Worm (Caenorhabditis elegans): ENCODE measurements around the gene sqt-3.

sqt-3 gene

ce11 chrV:12357632-12358031, 5.1 kb downstream of the sqt-3 start:
- TF ChIP-seq nhr-77 (tag; optimal IDR thresholded peaks at IDR 0.05) = no peak
- no peak for TF ChIP-seq nhr-11 (tag; optimal IDR thresholded peaks at IDR 0.05)
- no peak for TF ChIP-seq hif-1 (tag; optimal IDR thresholded peaks at IDR 0.05)
- no peak for TF ChIP-seq zag-1 (tag; optimal IDR thresholded peaks at IDR 0.05)
- TF ChIP-seq lir-3 (tag; optimal IDR thresholded peaks at IDR 0.05) = no peak
- TF ChIP-seq lin-29 (GFP tag; IDR thresholded peaks at IDR 0.05) = no peak
- no peak for TF ChIP-seq Y75B8A.6 (GFP tag; IDR thresholded peaks at IDR 0.05)
- no peak for TF ChIP-seq lsy-2 (tag; optimal IDR thresholded peaks at IDR 0.05)

- TF ChIP-seq ZK546.5 (tag; optimal IDR thresholded peaks at IDR 0.05) (no peak), nhr-237 (tag; optimal IDR thresholded peaks at IDR 0.05) (no peak), ceh-82 (tag; optimal IDR thresholded peaks at IDR 0.05) (no peak), mxl-3 (GFP tag; optimal IDR thresholded peaks at IDR 0.05) (no peak), daf-12 (tag; optimal IDR thresholded peaks at IDR 0.05) (no peak), spr-1 (tag; optimal IDR thresholded peaks at IDR 0.05) (no peak), ztf-11 (tag; optimal IDR thresholded peaks at IDR 0.05) (no peak), skn-1 (tag; optimal IDR thresholded peaks at IDR 0.05) (no peak), ceh-62 (tag; optimal IDR thresholded peaks at IDR 0.05) (no peak), zip-2 (tag; optimal IDR thresholded peaks at IDR 0.05) (no peak), ceh-20 (GFP tag; IDR thresholded peaks at IDR 0.05) (no peak)
Observed at ce11 chrV:12358347-12358746, 5.8 kb downstream of the sqt-3 start, which contains the start of gene F23H12.5. F23H12.5 (plus strand) TSS chrV:12358647.

- TF ChIP-seq aha-1 (tag) (no peak), nhr-6 (tag; optimal IDR thresholded peaks at IDR 0.05) (no peak), mxl-3 (GFP tag; optimal IDR thresholded peaks at IDR 0.05) (no peak), zfp-3 (GFP tag; conservative IDR thresholded peaks at IDR 0.05) (no peak), dmd-8 (GFP tag; IDR thresholded peaks at IDR 0.05) (no peak), nhr-111 (GFP tag; optimal IDR thresholded peaks at IDR 0.05) (no peak)
Observed at ce11 chrV:12361644-12362043, 9.1 kb downstream of the sqt-3 start, which contains the start of gene fipr-1. fipr-1 (minus strand) TSS chrV:12361744.

ce11 chrV:12365104-12365503, 12.6 kb downstream of the sqt-3 start, which contains the start of gene fipr-2:
fipr-2 (plus strand) TSS chrV:12365348.
- TF ChIP-seq F26F4.8 (GFP tag; conservative IDR thresholded peaks at IDR 0.05) (no peak), lsy-2 (tag; optimal IDR thresholded peaks at IDR 0.05) (no peak), jun-1 (tag; optimal IDR thresholded peaks at IDR 0.05) (no peak), spr-1 (tag; optimal IDR thresholded peaks at IDR 0.05) (no peak), nhr-102 (tag; optimal IDR thresholded peaks at IDR 0.05) (no peak), ceh-82 (tag; optimal IDR thresholded peaks at IDR 0.05) (no peak), unc-39 (tag; optimal IDR thresholded peaks at IDR 0.05) (no peak), mes-2 (tag; optimal IDR thresholded peaks at IDR 0.05; ENCODE audit: poor library complexity, severe bottlenecking) (no peak), ztf-7 (tag; optimal IDR thresholded peaks at IDR 0.05) (no peak), T20F7.1 (GFP tag; optimal IDR thresholded peaks at IDR 0.05) (no peak)

ce11 chrV:12369437-12369836, 16.9 kb downstream of the sqt-3 start, which contains the start of gene gcy-13:
gcy-13 (minus strand) TSS chrV:12369537.
- TF ChIP-seq jun-1 (tag; optimal IDR thresholded peaks at IDR 0.05) (no peak), R02D3.7 (tag; optimal IDR thresholded peaks at IDR 0.05) (no peak), fos-1 (tag; optimal IDR thresholded peaks at IDR 0.05) (no peak), F26F4.8 (GFP tag; conservative IDR thresholded peaks at IDR 0.05) (no peak), nhr-42 (GFP tag; IDR thresholded peaks at IDR 0.05) (no peak)

- TF ChIP-seq zip-11 (GFP tag; IDR thresholded peaks at IDR 0.05) = no peak
- TF ChIP-seq snpc-4 (tag; optimal IDR thresholded peaks at IDR 0.05) = no peak
- TF ChIP-seq nhr-111 (GFP tag; optimal IDR thresholded peaks at IDR 0.05) = no peak
- no peak for TF ChIP-seq unc-39 (tag; optimal IDR thresholded peaks at IDR 0.05)
- TF ChIP-seq unc-62 (GFP tag; optimal IDR thresholded peaks at IDR 0.05 in 1 of 2) = peak in 1 of 2 experiments; percentile 1
- no peak for TF ChIP-seq unc-62 (tag; optimal IDR thresholded peaks at IDR 0.05)
Observed at ce11 chrV:12371386-12371785, 18.8 kb downstream of the sqt-3 start, which contains the start of gene F23H12.7. F23H12.7 (plus strand) TSS chrV:12371686.
